Fruit fly (Drosophila melanogaster) whole organism, adult: ENCODE data around the gene Smug.

Experiments
- CG11617 ChIP-seq: fragments of 200-800 bp; sonication (Bioruptor generic); optimal IDR thresholded peaks from 2 replicates; lab custom pipeline; 2017; ENCODE audit warnings: mild to moderate bottlenecking, missing biosample characterization, missing genetic modification reagents, missing genetic modification characterization
- CG12768 ChIP-seq: fragments of 200-800 bp; sonication (Bioruptor generic); optimal IDR thresholded peaks from 2 replicates; lab custom pipeline; 2017; ENCODE audit warnings: missing biosample characterization, missing genetic modification characterization, mild to moderate bottlenecking, moderate library complexity, missing genetic modification reagents
- CG14711 ChIP-seq: fragments of 200-800 bp; sonication (Bioruptor generic); optimal IDR thresholded peaks from 2 replicates; lab custom pipeline; 2018; ENCODE audit warnings: missing biosample characterization, mild to moderate bottlenecking, missing genetic modification characterization, moderate library complexity
- CG1620 ChIP-seq: fragments of 200-800 bp; sonication (Bioruptor generic); optimal IDR thresholded peaks from 2 replicates; lab custom pipeline; 2016; ENCODE audit warnings: missing biosample characterization, missing genetic modification characterization
- CG33017 ChIP-seq: fragments of 200-800 bp; sonication (Bioruptor generic); optimal IDR thresholded peaks from 2 replicates; lab custom pipeline; 2018; ENCODE audit warnings: missing biosample characterization, mild to moderate bottlenecking, missing genetic modification characterization, moderate library complexity
- CG5204 ChIP-seq: fragments of 200-800 bp; sonication (Bioruptor generic); optimal IDR thresholded peaks from 2 replicates; lab custom pipeline; 2016; ENCODE audit warnings: missing biosample characterization, missing genetic modification characterization
- CG7045 ChIP-seq: fragments of 200-800 bp; sonication (Bioruptor generic); optimal IDR thresholded peaks from 2 replicates; lab custom pipeline; 2017; ENCODE audit warnings: missing biosample characterization, mild to moderate bottlenecking, missing genetic modification characterization
- CG7101 ChIP-seq: fragments of 200-800 bp; sonication (Bioruptor generic); optimal IDR thresholded peaks from 2 replicates; lab custom pipeline; 2018; ENCODE audit warnings: missing biosample characterization, mild to moderate bottlenecking, missing genetic modification characterization, moderate library complexity
- Clk ChIP-seq: fragments of 200-800 bp; sonication (Bioruptor generic); optimal IDR thresholded peaks from 2 replicates; lab custom pipeline; 2017; ENCODE audit warnings: missing biosample characterization, missing genetic modification characterization
- Crg-1 ChIP-seq: fragments of 200-800 bp; sonication (Bioruptor generic); optimal IDR thresholded peaks from 2 replicates; lab custom pipeline; 2016; ENCODE audit warnings: missing biosample characterization, missing genetic modification characterization
- Hr96 ChIP-seq: fragments of 200-800 bp; sonication (Bioruptor generic); optimal IDR thresholded peaks from 2 replicates; lab custom pipeline; 2016; ENCODE audit warnings: missing biosample characterization, missing genetic modification characterization
- Mnt ChIP-seq: fragments of 200-800 bp; sonication (Bioruptor generic); optimal IDR thresholded peaks from 2 replicates; lab custom pipeline; 2016; ENCODE audit warnings: missing biosample characterization, mild to moderate bottlenecking, missing genetic modification characterization
- bab1 ChIP-seq: fragments of 200-800 bp; sonication (Bioruptor generic); optimal IDR thresholded peaks from 3 replicates; lab custom pipeline; 2019; ENCODE audit warnings: missing biosample characterization, mild to moderate bottlenecking, missing genetic modification characterization, moderate library complexity
- cic ChIP-seq: fragments of 200-800 bp; sonication (Bioruptor generic); optimal IDR thresholded peaks from 2 replicates; lab custom pipeline; 2017; ENCODE audit warnings: missing biosample characterization, mild to moderate bottlenecking, missing genetic modification characterization, moderate library complexity
- cnc ChIP-seq, 2 experiments: fragments of >200 bp; optimal IDR thresholded peaks; 2 replicates each; lab custom pipeline; 2017
- kay ChIP-seq: fragments of 200-800 bp; sonication (Bioruptor generic); peaks from one replicate; lab custom pipeline; 2016; ENCODE audit warnings: missing biosample characterization, missing genetic modification characterization, borderline replicate concordance
- ovo ChIP-seq: fragments of 200-800 bp; sonication (Bioruptor generic); optimal IDR thresholded peaks from 2 replicates; lab custom pipeline; 2016; ENCODE audit warnings: missing biosample characterization, missing genetic modification characterization
- pad ChIP-seq: fragments of 200-800 bp; sonication (Bioruptor generic); optimal IDR thresholded peaks from 3 replicates; lab custom pipeline; 2017; ENCODE audit warnings: missing biosample characterization, missing genetic modification characterization, mild to moderate bottlenecking, moderate library complexity, missing genetic modification reagents
- tj ChIP-seq: fragments of 200-800 bp; sonication (Bioruptor generic); optimal IDR thresholded peaks from 3 replicates; lab custom pipeline; 2017; ENCODE audit warnings: missing biosample characterization, mild to moderate bottlenecking, missing genetic modification characterization, moderate library complexity
- toe ChIP-seq: fragments of 200-800 bp; sonication (Bioruptor generic); optimal IDR thresholded peaks from 2 replicates; lab custom pipeline; 2016; ENCODE audit warnings: missing biosample characterization, missing genetic modification characterization

Gene Smug

dm6 chr3R:17126838-17127237 is 23.5 kb upstream of the Smug start, which contains the start of the genes CG17477 and CG31269:
Gene CG17477, minus strand, starts transcription at chr3R:17126938.
Gene CG31269, plus strand, starts transcription at chr3R:17127126.
- TF ChIP-seq CG7101 (tag; lab: Kevin White, UChicago) (no peak), CG12768 (GFP tag; lab: Kevin White, UChicago) (no peak), Crg-1 (GFP tag; lab: Kevin White, UChicago) (no peak), pad (GFP tag; lab: Kevin White, UChicago) (no peak), CG7045 (no peak), cic (GFP tag; lab: Kevin White, UChicago) (no peak), toe (GFP tag; lab: Kevin White, UChicago) (no peak), CG33017 (tag; lab: Kevin White, UChicago) (no peak), Hr96 (GFP tag; lab: Kevin White, UChicago) (no peak), CG14711 (tag; lab: Kevin White, UChicago) (no peak), CG1620 (no peak), kay (GFP tag; lab: Kevin White, UChicago) (no peak), CG5204 (GFP tag; lab: Kevin White, UChicago) (no peak), tj (GFP tag; lab: Kevin White, UChicago) (no peak), Clk (no peak), Mnt (GFP tag; lab: Kevin White, UChicago) (no peak), ovo (GFP tag; lab: Kevin White, UChicago) (no peak), bab1 (GFP tag; lab: Kevin White, UChicago) (no peak), CG11617 (GFP tag; lab: Kevin White, UChicago) (no peak)

dm6 chr3R:17127912-17128311 is 22.5 kb upstream of the Smug start, which contains the start of gene CG31265:
Gene CG31265, plus strand, starts transcription at chr3R:17128212.
- TF ChIP-seq CG11617 (GFP tag; lab: Kevin White, UChicago), result no peak
- no peak for TF ChIP-seq Clk
- no peak for TF ChIP-seq cic (GFP tag; lab: Kevin White, UChicago)
- no peak for TF ChIP-seq Hr96 (GFP tag; lab: Kevin White, UChicago)
- TF ChIP-seq CG14711 (tag; lab: Kevin White, UChicago), result no peak
- no peak for TF ChIP-seq tj (GFP tag; lab: Kevin White, UChicago)
- TF ChIP-seq CG5204 (GFP tag; lab: Kevin White, UChicago), result no peak
- no peak for TF ChIP-seq CG7101 (tag; lab: Kevin White, UChicago)
- TF ChIP-seq cnc (optimal IDR thresholded peaks at IDR 0.05; lab: Kevin White, UChicago), result no peak
- TF ChIP-seq CG7045, result no peak
- TF ChIP-seq CG33017 (tag; lab: Kevin White, UChicago), result no peak
- TF ChIP-seq CG12768 (GFP tag; lab: Kevin White, UChicago), result no peak
- no peak for TF ChIP-seq pad (GFP tag; lab: Kevin White, UChicago)
- TF ChIP-seq toe (GFP tag; lab: Kevin White, UChicago), result no peak
- no peak for TF ChIP-seq CG1620
- no peak for TF ChIP-seq kay (GFP tag; lab: Kevin White, UChicago)

- TF ChIP-seq ovo (GFP tag; lab: Kevin White, UChicago) (no peak), CG7045 (no peak), toe (GFP tag; lab: Kevin White, UChicago) (no peak), tj (GFP tag; lab: Kevin White, UChicago) (no peak), Crg-1 (GFP tag; lab: Kevin White, UChicago) (no peak), CG12768 (GFP tag; lab: Kevin White, UChicago) (no peak), cic (GFP tag; lab: Kevin White, UChicago) (no peak)
Measured at dm6 chr3R:17130326-17130725, 20.1 kb upstream of the Smug start, which contains the start of gene CG17475. Gene CG17475, minus strand, starts transcription at chr3R:17130426.

- TF ChIP-seq Mnt (GFP tag; lab: Kevin White, UChicago) (no peak), ovo (GFP tag; lab: Kevin White, UChicago) (no peak), CG12768 (GFP tag; lab: Kevin White, UChicago) (no peak), CG11617 (GFP tag; lab: Kevin White, UChicago) (no peak), bab1 (GFP tag; lab: Kevin White, UChicago) (no peak), Hr96 (GFP tag; lab: Kevin White, UChicago) (no peak), tj (GFP tag; lab: Kevin White, UChicago) (no peak), CG14711 (tag; lab: Kevin White, UChicago) (no peak), CG7045 (no peak), CG7101 (tag; lab: Kevin White, UChicago) (no peak), cic (GFP tag; lab: Kevin White, UChicago) (no peak)
Measured at dm6 chr3R:17132098-17132712, 18.2 kb upstream of the Smug start, which contains the start of the genes CG4053 and CG31266. Gene CG4053, minus strand, starts transcription at chr3R:17132198. Gene CG31266, plus strand, starts transcription at chr3R:17132662.

- no peak for TF ChIP-seq Clk
- no peak for TF ChIP-seq tj (GFP tag; lab: Kevin White, UChicago)
- no peak for TF ChIP-seq toe (GFP tag; lab: Kevin White, UChicago)
- TF ChIP-seq Hr96 (GFP tag; lab: Kevin White, UChicago), result no peak
- TF ChIP-seq CG33017 (tag; lab: Kevin White, UChicago), result no peak
- no peak for TF ChIP-seq Crg-1 (GFP tag; lab: Kevin White, UChicago)
- no peak for TF ChIP-seq cic (GFP tag; lab: Kevin White, UChicago)
- TF ChIP-seq CG12768 (GFP tag; lab: Kevin White, UChicago), result no peak
Measured at dm6 chr3R:17133897-17134296, 16.5 kb upstream of the Smug start, which contains the start of gene CG31267. Gene CG31267, plus strand, starts transcription at chr3R:17134197.

- peak; percentile 52 for TF ChIP-seq kay (GFP tag; lab: Kevin White, UChicago)
- TF ChIP-seq Hr96 (GFP tag; lab: Kevin White, UChicago), result peak; percentile 1
- no peak for TF ChIP-seq Mnt (GFP tag; lab: Kevin White, UChicago)
Measured at dm6 chr3R:17135747-17136146, 14.6 kb upstream of the Smug start, which contains the start of gene CG5246. Gene CG5246, plus strand, starts transcription at chr3R:17136111.
